Worm (Caenorhabditis elegans) whole organism, early embryonic: ENCODE data around the gene him-3.

ENCODE experiments used
- B0310.2 ChIP-seq: sonication (generic microtip); optimal IDR thresholded peaks from 2 replicates; lab custom pipeline; 2016; ENCODE audit warnings: mild to moderate bottlenecking, missing genetic modification characterization, missing compliant biosample characterization
- F13C5.2 ChIP-seq: sonication (generic microtip); optimal IDR thresholded peaks from 2 replicates; lab custom pipeline; 2017; ENCODE audit warnings: mild to moderate bottlenecking, missing genetic modification characterization, inconsistent platforms, missing compliant biosample characterization
- aly-1 ChIP-seq: sonication (generic microtip); optimal IDR thresholded peaks from 2 replicates; lab custom pipeline; 2016; ENCODE audit warnings: missing genetic modification characterization, missing compliant biosample characterization
- ama-1 ChIP-seq: fragments of 150-350 bp; optimal IDR thresholded peaks from 2 replicates; lab custom pipeline; 2014
- ceh-13 ChIP-seq: fragments of 200-800 bp; sonication (Bioruptor generic); optimal IDR thresholded peaks from 2 replicates; lab custom pipeline; 2018; ENCODE audit warnings: mild to moderate bottlenecking, missing genetic modification characterization, missing compliant biosample characterization
- ceh-36 ChIP-seq: sonication (generic microtip); optimal IDR thresholded peaks from 2 replicates; lab custom pipeline; 2016; ENCODE audit warnings: missing genetic modification characterization, inconsistent platforms, missing compliant biosample characterization
- ets-7 ChIP-seq: sonication (generic microtip); optimal IDR thresholded peaks from 2 replicates; lab custom pipeline; 2016; ENCODE audit warnings: missing genotype, missing genetic modification characterization, missing compliant biosample characterization
- flt-1 ChIP-seq: fragments of 200-800 bp; sonication (Bioruptor generic); IDR thresholded peaks from 2 replicates; pipeline ENCODE4 v1.3.6; 2022; ENCODE audit warnings: missing genetic modification characterization, missing compliant biosample characterization
- hmbx-1 ChIP-seq: sonication (generic microtip); optimal IDR thresholded peaks from 2 replicates; lab custom pipeline; 2016; ENCODE audit warnings: mild to moderate bottlenecking, missing genetic modification characterization, missing compliant biosample characterization
- hmg-4 ChIP-seq: fragments of 200-800 bp; sonication (Bioruptor generic); optimal IDR thresholded peaks from 2 replicates; lab custom pipeline; 2018; ENCODE audit warnings: mild to moderate bottlenecking, missing genetic modification characterization, missing compliant biosample characterization
- hnd-1 ChIP-seq: sonication (generic microtip); optimal IDR thresholded peaks from 2 replicates; lab custom pipeline; 2016; ENCODE audit warnings: missing genetic modification characterization, missing compliant biosample characterization
- pes-1 ChIP-seq: fragments of 200-800 bp; sonication (Bioruptor generic); IDR thresholded peaks from 2 replicates; pipeline ENCODE4 v1.3.6; 2022; ENCODE audit warnings: missing genetic modification reagents, missing genetic modification characterization, missing compliant biosample characterization
- scrt-1 ChIP-seq: fragments of 200-800 bp; sonication (Bioruptor generic); IDR thresholded peaks from 2 replicates; pipeline ENCODE4 v1.3.6; 2022; ENCODE audit warnings: missing genetic modification characterization, missing compliant biosample characterization
- sea-1 ChIP-seq: fragments of 200-800 bp; sonication (Bioruptor generic); conservative IDR thresholded peaks from 2 replicates; pipeline ENCODE4 v1.3.6; 2022; ENCODE audit warnings: missing genetic modification characterization, missing compliant biosample characterization
- tbx-11 ChIP-seq: fragments of 200-800 bp; sonication (Bioruptor generic); IDR thresholded peaks from 2 replicates; pipeline ENCODE4 v1.3.6; 2022; ENCODE audit warnings: missing genetic modification characterization, missing compliant biosample characterization
- tbx-37 ChIP-seq: fragments of 200-800 bp; sonication (Bioruptor generic); conservative IDR thresholded peaks from 2 replicates; pipeline ENCODE4 v1.3.6; 2022; ENCODE audit warnings: missing genetic modification reagents, missing genetic modification characterization, missing compliant biosample characterization
- tra-4 ChIP-seq: sonication (generic microtip); optimal IDR thresholded peaks from 2 replicates; lab custom pipeline; 2017; ENCODE audit warnings: missing genetic modification characterization, missing compliant biosample characterization

Gene him-3

DNA sequence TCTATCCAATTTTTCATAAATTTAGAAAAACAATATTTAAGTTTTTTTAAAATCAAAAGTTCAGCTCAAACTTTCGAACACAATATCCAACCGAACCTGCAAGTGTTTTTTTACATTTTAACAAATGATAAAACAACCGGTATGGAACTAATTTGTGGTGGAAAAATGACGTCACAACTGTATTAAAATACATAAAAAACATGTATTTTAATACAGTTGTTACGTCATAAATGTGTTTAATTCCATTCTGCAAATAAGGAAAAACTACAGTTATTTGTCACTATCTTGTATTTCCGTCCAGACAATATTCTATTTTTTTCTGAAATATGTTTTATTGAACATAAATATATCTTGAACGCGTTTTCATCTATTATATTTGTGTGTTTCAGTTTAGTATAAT, 34.9 kb downstream of the him-3 start:
- TF ChIP-seq hmg-4 (GFP tag; lab: Kevin White, UChicago), result no peak
- no peak for TF ChIP-seq flt-1 (GFP tag; lab: Robert Waterston, UW)
- no peak for TF ChIP-seq ama-1
- no peak for TF ChIP-seq tra-4 (tag; lab: Kevin White, UChicago)
- no peak for TF ChIP-seq ceh-13 (GFP tag; lab: Kevin White, UChicago)
- no peak for TF ChIP-seq B0310.2
- TF ChIP-seq hmbx-1, result no peak
- TF ChIP-seq sea-1 (GFP tag; lab: Robert Waterston, UW), result no peak
- TF ChIP-seq ceh-36 (tag; lab: Kevin White, UChicago), result no peak
- no peak for TF ChIP-seq pes-1 (GFP tag; lab: Robert Waterston, UW)

DNA sequence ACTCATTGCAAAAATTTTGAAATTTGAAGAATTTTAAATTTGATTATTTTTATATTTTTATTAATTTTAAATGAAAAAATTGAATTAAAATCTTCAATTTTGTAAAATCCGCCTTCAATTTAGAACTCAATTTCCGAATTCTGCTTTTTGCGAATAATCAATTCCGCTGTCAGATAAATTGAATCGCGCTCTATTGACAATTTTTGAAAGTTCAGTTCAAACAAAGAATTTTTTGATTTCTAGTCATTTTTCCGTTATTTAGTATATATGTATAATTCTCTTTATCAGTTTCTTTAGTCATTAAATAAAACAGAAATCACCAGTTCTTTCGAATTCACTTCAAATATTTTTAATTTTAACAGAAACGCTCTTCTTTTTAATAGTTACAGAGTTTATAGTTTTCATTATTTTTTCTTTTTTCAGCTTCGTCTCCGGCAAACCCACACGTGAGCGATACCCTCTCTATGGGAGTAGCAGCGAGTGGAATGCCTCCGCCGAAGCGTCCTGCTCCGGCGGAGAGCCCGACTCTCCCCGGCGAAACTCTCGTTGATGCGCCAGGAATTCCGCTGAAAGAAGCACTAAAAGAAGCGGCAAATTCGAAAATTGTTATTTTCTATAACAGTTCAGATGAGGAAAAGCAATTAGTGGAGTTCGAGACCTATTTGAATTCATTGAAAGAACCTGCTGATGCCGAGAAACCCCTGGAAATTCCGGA, 35.6 kb downstream of the him-3 start:
- TF ChIP-seq sea-1 (GFP tag; lab: Robert Waterston, UW) (no peak), pes-1 (GFP tag; lab: Robert Waterston, UW) (no peak), ets-7 (tag; lab: Kevin White, UChicago) (no peak), ceh-36 (tag; lab: Kevin White, UChicago) (no peak), tbx-11 (GFP tag; lab: Robert Waterston, UW) (no peak), tra-4 (tag; lab: Kevin White, UChicago) (no peak), hnd-1 (tag; lab: Kevin White, UChicago) (no peak)

DNA sequence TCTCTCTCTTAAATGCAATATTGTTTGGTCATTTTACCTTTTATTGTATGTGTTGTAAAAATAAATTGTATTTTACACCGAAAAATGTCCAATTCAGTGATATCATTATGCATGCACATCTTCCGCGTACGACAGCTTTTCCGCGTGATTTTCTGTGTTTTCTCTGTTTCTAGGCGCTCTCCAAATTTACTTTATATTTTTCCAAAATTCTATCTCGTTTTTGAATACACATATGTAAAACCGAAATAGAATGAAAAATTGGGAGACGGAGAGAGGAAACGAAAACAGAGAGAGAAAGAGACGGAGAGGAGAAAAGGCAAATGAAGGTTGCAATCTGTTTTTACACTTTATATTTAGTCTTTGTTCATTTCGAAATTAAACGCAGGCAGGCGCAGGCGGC, 39.2 kb downstream of the him-3 start:
- TF ChIP-seq sea-1 (GFP tag; lab: Robert Waterston, UW), result no peak
- no peak for TF ChIP-seq hnd-1 (tag; lab: Kevin White, UChicago)
- TF ChIP-seq ceh-13 (GFP tag; lab: Kevin White, UChicago), result no peak
- no peak for TF ChIP-seq tbx-37 (GFP tag; lab: Robert Waterston, UW)
- TF ChIP-seq ets-7 (tag; lab: Kevin White, UChicago), result no peak
- no peak for TF ChIP-seq tbx-11 (GFP tag; lab: Robert Waterston, UW)
- no peak for TF ChIP-seq scrt-1
- TF ChIP-seq aly-1 (tag; lab: Kevin White, UChicago), result no peak
- TF ChIP-seq hmbx-1, result no peak
- no peak for TF ChIP-seq ama-1
- TF ChIP-seq B0310.2, result no peak
- TF ChIP-seq pes-1 (GFP tag; lab: Robert Waterston, UW), result no peak
- no peak for TF ChIP-seq ceh-36 (tag; lab: Kevin White, UChicago)

DNA sequence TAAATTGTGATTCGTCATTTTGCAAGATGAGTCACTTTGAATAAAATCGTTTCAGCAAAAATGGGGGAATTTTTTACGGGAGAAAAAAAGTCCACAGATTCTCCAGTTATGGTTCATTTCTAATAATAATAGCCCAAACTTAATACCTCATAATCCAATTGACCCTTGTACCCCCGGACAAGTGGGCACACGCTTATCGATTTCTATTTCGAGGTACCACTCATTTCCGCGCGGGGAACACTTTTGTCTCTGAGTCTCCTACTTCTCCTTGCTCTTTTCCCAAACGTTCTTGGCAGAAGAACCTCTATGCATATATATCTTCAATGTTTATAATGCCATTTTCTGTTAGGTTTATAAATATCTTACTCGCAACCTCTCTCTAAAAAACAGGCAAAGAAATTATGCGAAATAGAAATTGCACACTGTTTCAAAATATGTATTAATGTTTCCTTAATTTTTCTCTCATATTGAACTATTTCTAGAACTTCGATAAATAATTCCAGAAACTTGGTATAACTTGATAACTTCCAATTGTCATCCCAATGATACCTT, 39.9 kb downstream of the him-3 start, which contains the start of gene gldi-4:
gldi-4 (plus strand) TSS at position 502 of the 552 bp plus-strand sequence.
- no peak for TF ChIP-seq sea-1 (GFP tag; lab: Robert Waterston, UW)
- TF ChIP-seq hnd-1 (tag; lab: Kevin White, UChicago), result no peak
- TF ChIP-seq ceh-36 (tag; lab: Kevin White, UChicago), result no peak
- TF ChIP-seq ama-1, result no peak
- no peak for TF ChIP-seq tbx-11 (GFP tag; lab: Robert Waterston, UW)
- TF ChIP-seq tra-4 (tag; lab: Kevin White, UChicago), result no peak
- TF ChIP-seq scrt-1, result no peak
- no peak for TF ChIP-seq pes-1 (GFP tag; lab: Robert Waterston, UW)
- no peak for TF ChIP-seq ets-7 (tag; lab: Kevin White, UChicago)
- no peak for TF ChIP-seq flt-1 (GFP tag; lab: Robert Waterston, UW)
- no peak for TF ChIP-seq F13C5.2 (tag; lab: Kevin White, UChicago)
- TF ChIP-seq hmg-4 (GFP tag; lab: Kevin White, UChicago), result no peak
- no peak for TF ChIP-seq aly-1 (tag; lab: Kevin White, UChicago)
- no peak for TF ChIP-seq B0310.2

DNA sequence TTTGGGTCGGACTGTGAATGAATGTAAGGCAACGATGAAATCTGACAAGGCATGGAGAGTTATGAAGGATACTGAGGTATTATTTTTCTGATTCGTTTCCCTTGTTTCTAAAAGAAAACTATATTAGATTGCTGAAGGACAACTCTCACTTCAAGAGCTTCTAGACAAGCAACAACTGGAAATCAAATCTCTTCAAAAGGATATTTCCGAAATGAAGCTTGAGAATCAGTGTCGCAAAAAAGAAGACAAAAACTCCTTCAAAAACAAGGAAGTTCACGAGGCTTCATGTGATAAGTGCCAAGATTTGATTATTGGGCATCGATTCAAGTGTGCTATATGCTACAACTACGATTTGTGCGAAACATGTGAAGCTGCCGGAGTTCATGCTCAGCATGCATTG, 41.3 kb downstream of the him-3 start:
- TF ChIP-seq flt-1 (GFP tag; lab: Robert Waterston, UW), result no peak
- no peak for TF ChIP-seq scrt-1
- no peak for TF ChIP-seq ama-1
- no peak for TF ChIP-seq B0310.2
- TF ChIP-seq tbx-11 (GFP tag; lab: Robert Waterston, UW), result no peak
- no peak for TF ChIP-seq ceh-13 (GFP tag; lab: Kevin White, UChicago)
- TF ChIP-seq hnd-1 (tag; lab: Kevin White, UChicago), result no peak
- no peak for TF ChIP-seq pes-1 (GFP tag; lab: Robert Waterston, UW)
- no peak for TF ChIP-seq ets-7 (tag; lab: Kevin White, UChicago)
- no peak for TF ChIP-seq tbx-37 (GFP tag; lab: Robert Waterston, UW)
- TF ChIP-seq F13C5.2 (tag; lab: Kevin White, UChicago), result no peak
- TF ChIP-seq hmbx-1, result no peak
- no peak for TF ChIP-seq ceh-36 (tag; lab: Kevin White, UChicago)
- no peak for TF ChIP-seq sea-1 (GFP tag; lab: Robert Waterston, UW)
- no peak for TF ChIP-seq aly-1 (tag; lab: Kevin White, UChicago)
- no peak for TF ChIP-seq tra-4 (tag; lab: Kevin White, UChicago)

DNA sequence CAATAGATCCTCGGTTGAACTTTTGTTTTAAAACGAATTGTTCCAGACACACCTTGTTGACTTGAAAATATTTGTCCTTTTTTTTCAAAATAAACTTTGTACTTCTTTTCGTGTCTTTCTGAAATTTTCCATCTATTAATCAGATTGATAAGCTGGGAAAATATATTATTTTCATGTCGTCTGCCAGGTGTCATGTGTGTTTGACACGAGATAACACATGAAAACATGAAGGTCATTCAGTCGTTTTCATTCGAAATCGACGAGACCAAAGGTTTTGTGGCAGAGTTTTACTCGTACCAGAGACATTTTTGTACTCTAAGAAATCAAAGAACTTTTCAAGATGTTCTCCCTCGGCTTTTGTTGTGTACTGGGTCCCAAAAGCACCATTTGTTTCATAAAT, 43.3 kb downstream of the him-3 start:
- TF ChIP-seq ceh-36 (tag; lab: Kevin White, UChicago), result no peak
- no peak for TF ChIP-seq B0310.2
- TF ChIP-seq aly-1 (tag; lab: Kevin White, UChicago), result no peak
- TF ChIP-seq ama-1, result no peak
- TF ChIP-seq tra-4 (tag; lab: Kevin White, UChicago), result no peak
- TF ChIP-seq flt-1 (GFP tag; lab: Robert Waterston, UW), result no peak
- no peak for TF ChIP-seq ets-7 (tag; lab: Kevin White, UChicago)
- TF ChIP-seq pes-1 (GFP tag; lab: Robert Waterston, UW), result no peak

DNA sequence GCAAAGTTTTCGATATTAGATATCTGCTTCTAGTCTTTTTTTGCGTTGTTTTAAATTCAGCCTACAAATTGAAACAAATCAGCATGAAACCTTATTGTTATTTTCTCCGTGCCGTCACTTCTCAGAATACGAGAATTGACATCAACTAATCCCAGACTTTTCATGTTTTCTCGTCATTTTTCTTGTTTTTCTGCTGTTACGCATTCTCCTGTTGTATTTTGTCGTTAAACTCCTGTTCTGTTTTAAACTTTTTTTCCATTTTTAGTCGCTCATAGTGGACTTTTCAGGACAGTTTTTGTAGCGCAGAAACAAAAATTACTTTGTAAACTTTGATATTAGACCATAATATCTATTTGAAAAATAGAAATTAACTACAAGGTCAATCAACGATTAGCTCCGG, 44.9 kb downstream of the him-3 start:
- no peak for TF ChIP-seq flt-1 (GFP tag; lab: Robert Waterston, UW)
- no peak for TF ChIP-seq tra-4 (tag; lab: Kevin White, UChicago)
- no peak for TF ChIP-seq pes-1 (GFP tag; lab: Robert Waterston, UW)
- no peak for TF ChIP-seq tbx-37 (GFP tag; lab: Robert Waterston, UW)
- TF ChIP-seq ceh-13 (GFP tag; lab: Kevin White, UChicago), result no peak
- no peak for TF ChIP-seq B0310.2
- no peak for TF ChIP-seq F13C5.2 (tag; lab: Kevin White, UChicago)
- no peak for TF ChIP-seq ama-1
- no peak for TF ChIP-seq hmg-4 (GFP tag; lab: Kevin White, UChicago)
- TF ChIP-seq sea-1 (GFP tag; lab: Robert Waterston, UW), result no peak
- no peak for TF ChIP-seq scrt-1
- no peak for TF ChIP-seq hnd-1 (tag; lab: Kevin White, UChicago)
- no peak for TF ChIP-seq hmbx-1
- TF ChIP-seq tbx-11 (GFP tag; lab: Robert Waterston, UW), result no peak
- no peak for TF ChIP-seq ets-7 (tag; lab: Kevin White, UChicago)
- TF ChIP-seq aly-1 (tag; lab: Kevin White, UChicago), result no peak
- no peak for TF ChIP-seq ceh-36 (tag; lab: Kevin White, UChicago)
